Worm (Caenorhabditis elegans): ENCODE measurements around the gene W02A2.9.

Gene W02A2.9

DNA sequence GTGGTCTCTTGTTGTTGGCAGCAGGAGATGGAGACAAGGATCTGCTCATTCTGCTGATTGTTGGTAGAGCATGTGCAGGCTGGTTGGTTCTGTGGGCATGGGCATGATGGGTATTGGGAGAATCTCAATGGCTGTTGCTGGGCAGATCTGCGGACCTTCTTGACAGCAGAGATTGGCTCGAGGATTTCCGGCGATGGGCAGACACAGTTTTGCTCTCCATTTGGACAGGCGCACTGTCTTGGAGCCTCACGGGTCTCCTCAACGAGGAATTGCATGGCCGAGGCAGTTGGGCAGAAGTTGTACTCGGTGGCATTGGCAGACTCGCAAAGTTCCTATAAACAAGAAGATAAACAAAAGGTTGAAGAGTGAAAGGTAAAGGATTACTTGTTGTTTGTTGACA lies 16.9 kb upstream of the W02A2.9 start:
- TF ChIP-seq zfh-2 (GFP tag; conservative IDR thresholded peaks at IDR 0.05): 0 out of 2 replicates have a peak, but pooled peaks have one; percentile 22
- no peak for TF ChIP-seq attf-3 (GFP tag; conservative IDR thresholded peaks at IDR 0.05)
- 0 out of 2 replicates have a peak, but pooled peaks have one; percentile 43 for TF ChIP-seq Y56A3A.18 (GFP tag; IDR thresholded peaks at IDR 0.05)

DNA sequence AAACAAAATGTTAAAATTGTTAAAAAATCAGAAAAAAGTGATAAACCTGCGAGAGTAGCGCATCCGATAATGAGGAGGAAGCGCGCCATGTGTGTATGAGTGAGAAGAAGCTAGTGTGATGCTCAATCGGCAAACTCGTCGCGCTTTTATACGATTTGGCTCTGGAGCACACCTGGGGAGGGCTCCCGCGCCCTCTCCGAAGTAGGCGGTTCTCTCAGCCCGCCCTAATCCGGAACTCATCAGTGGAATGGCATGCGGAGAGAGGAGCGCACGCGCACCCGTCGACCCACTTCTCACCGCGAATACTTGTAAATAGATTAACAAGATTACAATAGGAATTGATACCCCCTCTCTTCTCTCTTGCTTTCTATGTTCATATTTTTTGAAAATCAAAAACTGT lies 16.2 kb upstream of the W02A2.9 start, which contains the start of gene pqn-74:
pqn-74 (minus strand) TSS at position 122 of the 400 bp plus-strand sequence.
- TF ChIP-seq F52B5.7 (tag; optimal IDR thresholded peaks at IDR 0.05): peak; percentile 8
- TF ChIP-seq F57C9.4 (tag; optimal IDR thresholded peaks at IDR 0.05): no peak
- TF ChIP-seq zfh-2 (GFP tag; conservative IDR thresholded peaks at IDR 0.05): peak; percentile 69; the same call in 1 of the 2 replicates
- TF ChIP-seq egrh-3 (GFP tag; IDR thresholded peaks at IDR 0.05): peak; percentile 31; the same call in 1 of the 2 replicates
- no peak for TF ChIP-seq F57A8.1 (GFP tag; optimal IDR thresholded peaks at IDR 0.05)

ce11 chrIV:13334287-13334686 lies 13.2 kb upstream of the W02A2.9 start:
- TF ChIP-seq ceh-58 (GFP tag; IDR thresholded peaks at IDR 0.05) (no peak), ZK185.1 (tag; optimal IDR thresholded peaks at IDR 0.05; ENCODE audit: poor library complexity, severe bottlenecking) (no peak), snpc-3.4 (tag; optimal IDR thresholded peaks at IDR 0.05) (no peak), ets-4 (GFP tag; optimal IDR thresholded peaks at IDR 0.05) (no peak), hsf-1 (GFP tag; IDR thresholded peaks at IDR 0.05) (no peak), ztf-3 (GFP tag; optimal IDR thresholded peaks at IDR 0.05) (no peak), nfyb-1 (GFP tag; IDR thresholded peaks at IDR 0.05) (0 out of 2 replicates have a peak, but pooled peaks have one; percentile 29), ztf-26 (tag; optimal IDR thresholded peaks at IDR 0.05) (peak; percentile 18), aptf-2 (GFP tag; conservative IDR thresholded peaks at IDR 0.05) (no peak), egl-18 (GFP tag; IDR thresholded peaks at IDR 0.05) (no peak), hmg-20 (GFP tag; IDR thresholded peaks at IDR 0.05) (no peak), mes-4 (tag; optimal IDR thresholded peaks at IDR 0.05) (no peak), somi-1 (GFP tag; optimal IDR thresholded peaks at IDR 0.05) (no peak), tbx-9 (tag; optimal IDR thresholded peaks at IDR 0.05; ENCODE audit: borderline replicate concordance) (no peak), egl-44 (GFP tag; IDR thresholded peaks at IDR 0.05) (no peak), lin-26 (GFP tag; IDR thresholded peaks at IDR 0.05) (no peak), rcor-1 (GFP tag; IDR thresholded peaks at IDR 0.05) (no peak), nhr-80 (tag; optimal IDR thresholded peaks at IDR 0.05) (peak; percentile 92), repo-1 (tag; optimal IDR thresholded peaks at IDR 0.05) (no peak), cebp-1 (GFP tag; IDR thresholded peaks at IDR 0.05) (no peak), cebp-1 (tag; optimal IDR thresholded peaks at IDR 0.05) (peak; percentile 60), B0336.3 (GFP tag; IDR thresholded peaks at IDR 0.05) (peak; percentile 43; the same call in 1 of the 2 replicates), nfya-2 (GFP tag; IDR thresholded peaks at IDR 0.05) (no peak), zfh-2 (GFP tag; conservative IDR thresholded peaks at IDR 0.05) (no peak), Y79H2A.3 (GFP tag; conservative IDR thresholded peaks at IDR 0.05) (no peak), atf-7 (tag; optimal IDR thresholded peaks at IDR 0.05) (peak; percentile 14), snpc-4 (GFP tag; optimal IDR thresholded peaks at IDR 0.05) (no peak), snpc-4 (tag; optimal IDR thresholded peaks at IDR 0.05) (peak in 1 of 4 experiments; percentile 2), T26A5.8 (tag; optimal IDR thresholded peaks at IDR 0.05) (no peak), dox-1 (GFP tag; IDR thresholded peaks at IDR 0.05) (0 out of 2 replicates have a peak, but pooled peaks have one; percentile 41), attf-5 (GFP tag; optimal IDR thresholded peaks at IDR 0.05) (peak; percentile 11), C06A6.2 (GFP tag; conservative IDR thresholded peaks at IDR 0.05) (no peak), xnd-1 (tag; optimal IDR thresholded peaks at IDR 0.05) (no peak), cebp-2 (GFP tag; IDR thresholded peaks at IDR 0.05) (no peak), gei-17 (GFP tag; optimal IDR thresholded peaks at IDR 0.05) (no peak)
